Worm (Caenorhabditis elegans): ENCODE measurements around the gene fbxb-47.

DNA sequence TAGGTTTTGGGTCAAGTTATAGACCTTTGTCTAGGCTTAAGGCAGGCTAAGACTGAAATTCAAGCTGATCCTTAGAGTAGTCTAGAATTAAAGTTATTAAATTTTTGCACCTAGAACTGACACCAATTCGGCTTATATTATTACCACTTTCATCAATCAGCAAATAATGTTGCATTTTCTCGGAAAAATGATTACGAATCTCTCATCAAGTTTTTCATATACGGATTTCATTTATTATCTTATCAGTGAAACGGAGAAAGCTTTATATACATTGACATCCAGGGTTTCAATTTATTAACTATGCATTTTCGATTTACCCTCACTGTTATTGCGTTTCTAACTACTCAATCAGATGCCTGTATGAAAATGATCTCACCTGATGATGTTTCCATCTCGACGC, 38.0 kb upstream of the fbxb-47 start, which contains the start of gene K07G6.1:
- TF ChIP-seq ztf-4 (tag; optimal IDR thresholded peaks at IDR 0.05) (no peak), zag-1 (tag; optimal IDR thresholded peaks at IDR 0.05) (no peak)

Measured in whole organism, L3 larva.